Fruit fly (Drosophila melanogaster) whole organism, embryonic: ENCODE results near the gene TwdlE.

Experiments
- Ada2b ChIP-seq: fragments of 200-800 bp; sonication (Bioruptor generic); IDR thresholded peaks from 2 replicates; pipeline ENCODE4 v1.3.6; 2022; ENCODE audit warnings: missing biosample characterization, missing genetic modification characterization
- Atf-2 ChIP-seq: fragments of 200-800 bp; sonication (Bioruptor generic); optimal IDR thresholded peaks from 2 replicates; lab custom pipeline; 2016; ENCODE audit warnings: missing biosample characterization, missing genetic modification characterization
- Atf3 ChIP-seq: fragments of 200-800 bp; sonication (Bioruptor generic); optimal IDR thresholded peaks from 3 replicates; lab custom pipeline; 2016; ENCODE audit warnings: missing biosample characterization, missing genetic modification characterization
- Awh ChIP-seq: fragments of 200-800 bp; sonication (Bioruptor generic); IDR thresholded peaks from 2 replicates; pipeline ENCODE4, ENCODE4 v1.3.6; 2022; ENCODE audit warnings: missing biosample characterization, missing genetic modification characterization
- CG10543 ChIP-seq: fragments of 200-800 bp; sonication (Bioruptor generic); optimal IDR thresholded peaks from 3 replicates; lab custom pipeline; 2017; ENCODE audit warnings: missing biosample characterization, mild to moderate bottlenecking, missing genetic modification characterization, moderate library complexity
- CG10979 ChIP-seq: fragments of 200-800 bp; sonication (Bioruptor generic); optimal IDR thresholded peaks from 2 replicates; lab custom pipeline; 2018; ENCODE audit warnings: missing biosample characterization, mild to moderate bottlenecking, missing genetic modification characterization, moderate library complexity
- CG11085 ChIP-seq: fragments of 200-800 bp; sonication (Bioruptor generic); IDR thresholded peaks from 2 replicates; pipeline ENCODE4 v1.3.6; 2022; ENCODE audit warnings: missing biosample characterization, missing genetic modification characterization
- CG12236 ChIP-seq: fragments of 200-800 bp; sonication (Bioruptor generic); optimal IDR thresholded peaks from 2 replicates; lab custom pipeline; 2016; ENCODE audit warnings: missing biosample characterization, missing genetic modification characterization
- CG13424 ChIP-seq: fragments of 200-800 bp; sonication (Bioruptor generic); optimal IDR thresholded peaks from 2 replicates; lab custom pipeline; 2019; ENCODE audit warnings: missing biosample characterization, mild to moderate bottlenecking, missing genetic modification characterization, moderate library complexity
- CG13775 ChIP-seq: fragments of 200-800 bp; sonication (Bioruptor generic); optimal IDR thresholded peaks from 3 replicates; lab custom pipeline; 2017; ENCODE audit warnings: missing biosample characterization, mild to moderate bottlenecking, missing genetic modification characterization
- CG15479 ChIP-seq: fragments of 200-800 bp; sonication (Bioruptor generic); optimal IDR thresholded peaks from 3 replicates; lab custom pipeline; 2019; ENCODE audit warnings: missing biosample characterization, mild to moderate bottlenecking, missing genetic modification characterization, moderate library complexity
- CG2116 ChIP-seq: fragments of 200-800 bp; sonication (Bioruptor generic); optimal IDR thresholded peaks from 3 replicates; lab custom pipeline; 2018; ENCODE audit warnings: missing biosample characterization, mild to moderate bottlenecking, missing genetic modification characterization
- CG32772 ChIP-seq: fragments of 200-800 bp; sonication (Bioruptor generic); IDR thresholded peaks from 2 replicates; pipeline ENCODE4 v1.3.6; 2022; ENCODE audit warnings: missing biosample characterization, missing genetic modification characterization
- CG3847 ChIP-seq: fragments of 200-800 bp; sonication (Bioruptor generic); IDR thresholded peaks from 2 replicates; pipeline ENCODE4 v1.3.6; 2022; ENCODE audit warnings: missing biosample characterization, missing genetic modification characterization
- CG6689 ChIP-seq: fragments of 200-800 bp; sonication (Bioruptor generic); IDR thresholded peaks from 2 replicates; pipeline ENCODE4 v1.3.6; 2022; ENCODE audit warnings: missing biosample characterization, missing genetic modification characterization
- CG6765 ChIP-seq: fragments of 200-800 bp; sonication (Bioruptor generic); optimal IDR thresholded peaks from 3 replicates; lab custom pipeline; 2017; ENCODE audit warnings: missing biosample characterization, mild to moderate bottlenecking, missing genetic modification characterization
- CG7987 ChIP-seq: fragments of 200-800 bp; sonication (Bioruptor generic); optimal IDR thresholded peaks from 2 replicates; lab custom pipeline; 2018; ENCODE audit warnings: missing biosample characterization, mild to moderate bottlenecking, missing genetic modification characterization, moderate library complexity
- CG8359 ChIP-seq: fragments of 200-800 bp; sonication (Bioruptor generic); optimal IDR thresholded peaks from 2 replicates; lab custom pipeline; 2017; ENCODE audit warnings: missing biosample characterization, mild to moderate bottlenecking, missing genetic modification characterization, borderline replicate concordance
- CG9817 ChIP-seq: fragments of 200-800 bp; sonication (Bioruptor generic); optimal IDR thresholded peaks from 2 replicates; lab custom pipeline; 2018; ENCODE audit warnings: missing biosample characterization, mild to moderate bottlenecking, missing genetic modification characterization, moderate library complexity
- CHES-1-like ChIP-seq: fragments of 200-800 bp; sonication (Bioruptor generic); optimal IDR thresholded peaks from 2 replicates; lab custom pipeline; 2016; ENCODE audit warnings: missing biosample characterization, missing genetic modification characterization
- Doc3 ChIP-seq: fragments of 200-800 bp; sonication (Bioruptor generic); IDR thresholded peaks from 3 replicates; pipeline ENCODE4 v1.3.6; 2022; ENCODE audit warnings: missing biosample characterization, missing genetic modification characterization; ENCODE audit not compliant: partially characterized antibody
- ERR ChIP-seq: fragments of 200-800 bp; sonication (Bioruptor generic); optimal IDR thresholded peaks from 2 replicates; lab custom pipeline; 2016; ENCODE audit warnings: missing biosample characterization, missing genetic modification characterization
- HmgD ChIP-seq: fragments of 200-800 bp; sonication (Bioruptor generic); optimal IDR thresholded peaks from 3 replicates; lab custom pipeline; 2016; ENCODE audit warnings: missing biosample characterization, missing genetic modification characterization
- Hr3 ChIP-seq: fragments of 200-800 bp; sonication (Bioruptor generic); optimal IDR thresholded peaks from 3 replicates; lab custom pipeline; 2016; ENCODE audit warnings: missing biosample characterization, missing genetic modification characterization
- Hr51 ChIP-seq, 2 experiments: fragments of 200-800 bp; sonication (Bioruptor generic); optimal IDR thresholded peaks; 2 replicates in 1 of 2; 3 replicates in 1 of 2; lab custom pipeline; 2016 to 2018; ENCODE audit warnings: missing biosample characterization in 2 of 2, missing genetic modification characterization in 2 of 2, mild to moderate bottlenecking in 1 of 2, moderate library complexity in 1 of 2
- MBD-R2 ChIP-seq: fragments of 200-800 bp; sonication (Bioruptor generic); IDR thresholded peaks from 2 replicates; pipeline ENCODE4 v1.3.6; 2022; ENCODE audit warnings: missing biosample characterization, missing genetic modification characterization
- Oli ChIP-seq: fragments of 200-800 bp; sonication (Bioruptor generic); optimal IDR thresholded peaks from 2 replicates; lab custom pipeline; 2018; ENCODE audit warnings: missing biosample characterization, mild to moderate bottlenecking, missing genetic modification characterization, moderate library complexity
- Opbp ChIP-seq: fragments of 200-800 bp; sonication (Bioruptor generic); IDR thresholded peaks from 3 replicates; pipeline ENCODE4 v1.3.6; 2022; ENCODE audit warnings: missing biosample characterization, missing genetic modification characterization; ENCODE audit not compliant: partially characterized antibody
- Ptx1 ChIP-seq: fragments of 200-800 bp; sonication (Bioruptor generic); IDR thresholded peaks from 2 replicates; pipeline ENCODE4 v1.3.6; 2022; ENCODE audit warnings: missing biosample characterization, missing genetic modification characterization
- Rx ChIP-seq: fragments of 200-800 bp; sonication (Bioruptor generic); IDR thresholded peaks from 2 replicates; pipeline ENCODE4 v1.3.6; 2022; ENCODE audit warnings: missing biosample characterization, missing genetic modification characterization
- Side ChIP-seq: fragments of 200-800 bp; sonication (Bioruptor generic); optimal IDR thresholded peaks from 2 replicates; lab custom pipeline; 2016; ENCODE audit warnings: missing biosample characterization, missing genetic modification characterization
- Stat92E ChIP-seq, 3 experiments: fragments of >200 bp in 2 of 3; fragments of 200-800 bp in 1 of 3; sonication (Bioruptor generic) in 1 of 3; optimal IDR thresholded peaks; 2 replicates each; lab custom pipeline; 2017 to 2019; ENCODE audit warnings: missing biosample characterization in 3 of 3, missing genetic modification characterization in 3 of 3, mild to moderate bottlenecking in 1 of 3, moderate library complexity in 1 of 3
- Trl ChIP-seq, 3 experiments: fragments of >200 bp in 2 of 3; fragments of 200-800 bp in 1 of 3; sonication (Bioruptor generic) in 1 of 3; optimal IDR thresholded peaks; 2 replicates in 1 of 3; 3 replicates in 2 of 3; lab custom pipeline; 2016 to 2017; ENCODE audit warnings: missing biosample characterization in 1 of 3, missing genetic modification characterization in 1 of 3
- YL-1 ChIP-seq: fragments of 200-800 bp; sonication (Bioruptor generic); optimal IDR thresholded peaks from 3 replicates; lab custom pipeline; 2017; ENCODE audit warnings: missing biosample characterization, mild to moderate bottlenecking, missing genetic modification characterization
- bsh ChIP-seq, 2 experiments: fragments of 200-800 bp; sonication (Bioruptor generic); optimal IDR thresholded peaks; 2 replicates each; lab custom pipeline; 2017 to 2018; ENCODE audit warnings: mild to moderate bottlenecking in 2 of 2, missing biosample characterization in 2 of 2, missing genetic modification characterization in 2 of 2, moderate library complexity in 1 of 2
- corto ChIP-seq: fragments of 200-800 bp; sonication (Bioruptor generic); optimal IDR thresholded peaks from 2 replicates; lab custom pipeline; 2016; ENCODE audit warnings: missing biosample characterization, mild to moderate bottlenecking, missing genetic modification characterization, moderate library complexity
- croc ChIP-seq: fragments of 200-800 bp; sonication (Bioruptor generic); conservative IDR thresholded peaks from 3 replicates; pipeline ENCODE4 v1.3.6; 2022; ENCODE audit warnings: missing biosample characterization, missing genetic modification characterization
- dati ChIP-seq: fragments of 200-800 bp; sonication (Bioruptor generic); IDR thresholded peaks from 2 replicates; pipeline ENCODE4 v1.3.6; 2022; ENCODE audit warnings: missing biosample characterization, missing genetic modification characterization
- gsb ChIP-seq: fragments of 200-800 bp; sonication (Bioruptor generic); IDR thresholded peaks from 2 replicates; pipeline ENCODE4 v1.3.6; 2022; ENCODE audit warnings: missing biosample characterization, missing genetic modification characterization
- gt ChIP-seq: fragments of 200-800 bp; sonication (Bioruptor generic); IDR thresholded peaks from 2 replicates; pipeline ENCODE4 v1.3.6; 2022; ENCODE audit warnings: missing biosample characterization, missing genetic modification characterization
- hb ChIP-seq: fragments of 200-800 bp; sonication (Bioruptor generic); IDR thresholded peaks from 3 replicates; pipeline ENCODE4 v1.3.6; 2022; ENCODE audit warnings: missing biosample characterization, missing genetic modification characterization; ENCODE audit not compliant: partially characterized antibody
- kah ChIP-seq: fragments of 200-800 bp; sonication (Bioruptor generic); optimal IDR thresholded peaks from 2 replicates; lab custom pipeline; 2018; ENCODE audit warnings: missing biosample characterization, mild to moderate bottlenecking, missing genetic modification characterization
- mam ChIP-seq: fragments of 200-800 bp; sonication (Bioruptor generic); optimal IDR thresholded peaks from 3 replicates; lab custom pipeline; 2016; ENCODE audit warnings: missing biosample characterization, missing genetic modification characterization
- mld ChIP-seq: fragments of 200-800 bp; sonication (Bioruptor generic); IDR thresholded peaks from 3 replicates; pipeline ENCODE4 v1.3.6; 2022; ENCODE audit warnings: missing biosample characterization, missing genetic modification characterization; ENCODE audit not compliant: partially characterized antibody
- org-1 ChIP-seq: fragments of 200-800 bp; sonication (Bioruptor generic); optimal IDR thresholded peaks from 2 replicates; lab custom pipeline; 2017; ENCODE audit warnings: missing biosample characterization, missing genetic modification characterization
- pan ChIP-seq, 4 experiments: fragments of >200 bp in 3 of 4; fragments of 200-800 bp in 1 of 4; sonication (Bioruptor generic) in 1 of 4; optimal IDR thresholded peaks in 3 of 4; IDR thresholded peaks in 1 of 4; 2 replicates each; pipeline versions ENCODE4 v1.3.6 to Lab custom; 2017 to 2022; ENCODE audit warnings: missing biosample characterization in 2 of 4, missing genetic modification characterization in 2 of 4, mixed read lengths in 1 of 4
- pnt ChIP-seq: fragments of 200-800 bp; sonication (Bioruptor generic); optimal IDR thresholded peaks from 3 replicates; lab custom pipeline; 2016; ENCODE audit warnings: missing biosample characterization, missing genetic modification characterization
- sens-2 ChIP-seq: fragments of 200-800 bp; sonication (Bioruptor generic); IDR thresholded peaks from 2 replicates; pipeline ENCODE4 v1.3.6; 2022; ENCODE audit warnings: missing biosample characterization, missing genetic modification characterization
- stc ChIP-seq: fragments of 200-800 bp; sonication (Bioruptor generic); IDR thresholded peaks from 2 replicates; pipeline ENCODE4 v1.3.6; 2022; ENCODE audit warnings: missing biosample characterization, missing genetic modification characterization

TwdlE gene

dm6 chr2L:7851609-7852008 lies 9.0 kb downstream of the TwdlE start (continued):
- TF ChIP-seq CG15479 (no peak), gsb (GFP tag; lab: Robert Waterston, UW) (no peak), Trl (optimal IDR thresholded peaks at IDR 0.05; lab: Kevin White, UChicago) (no peak), Trl (GFP tag; optimal IDR thresholded peaks at IDR 0.05; lab: Kevin White, UChicago) (no peak), HmgD (GFP tag; lab: Kevin White, UChicago) (no peak), Hr51 (GFP tag; optimal IDR thresholded peaks at IDR 0.05; lab: Kevin White, UChicago) (peak in 1 of 2 experiments; percentile 56), CG3847 (GFP tag; lab: Robert Waterston, UW) (no peak), Oli (tag; lab: Kevin White, UChicago) (peak; percentile 31), Rx (0 out of 2 replicates have a peak, but pooled peaks have one; percentile 17), CG2116 (GFP tag; lab: Kevin White, UChicago) (no peak), croc (GFP tag; lab: Robert Waterston, UW) (no peak), pan (optimal IDR thresholded peaks at IDR 0.05; lab: Kevin White, UChicago) (no peak), pan (GFP tag; optimal IDR thresholded peaks at IDR 0.05 in 1 of 2, IDR thresholded peaks at IDR 0.05 in 1 of 2) (no peak), stc (GFP tag; lab: Robert Waterston, UW) (peak; percentile 28; the same call in 1 of the 2 replicates), CG13424 (peak; percentile 9), CHES-1-like (GFP tag; lab: Kevin White, UChicago) (no peak), Hr3 (GFP tag; lab: Kevin White, UChicago) (no peak), Doc3 (GFP tag; lab: Robert Waterston, UW) (no peak), MBD-R2 (no peak), CG6689 (peak; percentile 30; the same call in 1 of the 2 replicates), pnt (GFP tag; lab: Kevin White, UChicago) (no peak), Side (GFP tag; lab: Kevin White, UChicago) (no peak), mam (no peak), CG10543 (no peak), corto (no peak), CG12236 (GFP tag; lab: Kevin White, UChicago) (no peak), CG6765 (no peak), YL-1 (GFP tag; lab: Kevin White, UChicago) (no peak), sens-2 (no peak), kah (no peak), mld (GFP tag; lab: Robert Waterston, UW) (no peak), Ada2b (GFP tag; lab: Robert Waterston, UW) (0 out of 2 replicates have a peak, but pooled peaks have one; percentile 16), gt (GFP tag; lab: Robert Waterston, UW) (no peak), Ptx1 (0 out of 2 replicates have a peak, but pooled peaks have one; percentile 10), org-1 (GFP tag; lab: Kevin White, UChicago) (peak; percentile 12), CG32772 (GFP tag; lab: Robert Waterston, UW) (no peak), CG13775 (GFP tag; lab: Kevin White, UChicago) (no peak), dati (no peak), CG10979 (tag; lab: Kevin White, UChicago) (peak; percentile 59), Atf-2 (GFP tag; lab: Kevin White, UChicago) (no peak), Atf3 (no peak), Awh (GFP tag; lab: Robert Waterston, UW) (no peak), ERR (GFP tag; lab: Kevin White, UChicago) (no peak), CG11085 (GFP tag; lab: Robert Waterston, UW) (no peak), hb (GFP tag; lab: Robert Waterston, UW) (no peak), CG7987 (GFP tag; lab: Kevin White, UChicago) (no peak), Stat92E (GFP tag; optimal IDR thresholded peaks at IDR 0.05; lab: Kevin White, UChicago) (no peak), CG9817 (tag; lab: Kevin White, UChicago) (peak; percentile 19), CG8359 (no peak), bsh (GFP tag; optimal IDR thresholded peaks at IDR 0.05; lab: Kevin White, UChicago) (peak in 1 of 2 experiments; percentile 69), Opbp (no peak)
